Fruit fly (Drosophila melanogaster) whole organism, embryonic: ENCODE results near the gene Ran-like.

ENCODE experiments used
- CG10959 ChIP-seq: fragments of 200-800 bp; sonication (Bioruptor generic); IDR thresholded peaks from 2 replicates; pipeline ENCODE4 v1.3.6; 2022; ENCODE audit warnings: missing biosample characterization, missing genetic modification characterization
- CG11695 ChIP-seq: fragments of 200-800 bp; sonication (Bioruptor generic); IDR thresholded peaks from 3 replicates; pipeline ENCODE4 v1.3.6; 2022; ENCODE audit warnings: missing biosample characterization, missing genetic modification characterization
- CG11696 ChIP-seq: fragments of 200-800 bp; sonication (Bioruptor generic); IDR thresholded peaks from 2 replicates; pipeline ENCODE4 v1.3.6; 2022; ENCODE audit warnings: missing biosample characterization, missing genetic modification characterization
- CG11723 ChIP-seq: fragments of 200-800 bp; sonication (Bioruptor generic); optimal IDR thresholded peaks from 2 replicates; lab custom pipeline; 2017; ENCODE audit warnings: missing biosample characterization, mild to moderate bottlenecking, missing genetic modification characterization
- CG12155 ChIP-seq: fragments of 200-800 bp; sonication (Bioruptor generic); optimal IDR thresholded peaks from 3 replicates; lab custom pipeline; 2016; ENCODE audit warnings: missing biosample characterization, missing genetic modification characterization
- CG14050 ChIP-seq: fragments of 200-800 bp; sonication (Bioruptor generic); IDR thresholded peaks from 3 replicates; pipeline ENCODE4 v1.3.6; 2022; ENCODE audit warnings: missing biosample characterization, missing genetic modification characterization
- CG15269 ChIP-seq: fragments of 200-800 bp; sonication (Bioruptor generic); optimal IDR thresholded peaks from 2 replicates; lab custom pipeline; 2018; ENCODE audit warnings: missing biosample characterization, mild to moderate bottlenecking, missing genetic modification characterization, moderate library complexity
- CG1792 ChIP-seq: fragments of 200-800 bp; sonication (Bioruptor generic); optimal IDR thresholded peaks from 2 replicates; lab custom pipeline; 2016; ENCODE audit warnings: missing biosample characterization, missing genetic modification characterization
- CG18764 ChIP-seq: fragments of 200-800 bp; sonication (Bioruptor generic); optimal IDR thresholded peaks from 3 replicates; lab custom pipeline; 2016; ENCODE audit warnings: missing biosample characterization, missing genetic modification characterization
- CG2129 ChIP-seq: fragments of 200-800 bp; sonication (Bioruptor generic); IDR thresholded peaks from 2 replicates; pipeline ENCODE4 v1.3.6; 2022; ENCODE audit warnings: missing biosample characterization, missing genetic modification characterization; ENCODE audit not compliant: partially characterized antibody
- CG31388 ChIP-seq: fragments of 200-800 bp; sonication (Bioruptor generic); optimal IDR thresholded peaks from 2 replicates; lab custom pipeline; 2016; ENCODE audit warnings: missing biosample characterization, missing genetic modification characterization
- CG3847 ChIP-seq: fragments of 200-800 bp; sonication (Bioruptor generic); IDR thresholded peaks from 2 replicates; pipeline ENCODE4 v1.3.6; 2022; ENCODE audit warnings: missing biosample characterization, missing genetic modification characterization
- CG5180 ChIP-seq: fragments of 200-800 bp; sonication (Bioruptor generic); optimal IDR thresholded peaks from 3 replicates; lab custom pipeline; 2017; ENCODE audit warnings: missing biosample characterization, missing genetic modification characterization, mild to moderate bottlenecking, moderate library complexity, missing genetic modification reagents
- CG5245 ChIP-seq: fragments of 200-800 bp; sonication (Bioruptor generic); optimal IDR thresholded peaks from 3 replicates; lab custom pipeline; 2016; ENCODE audit warnings: missing biosample characterization, missing genetic modification characterization
- CG5953 ChIP-seq: fragments of 200-800 bp; sonication (Bioruptor generic); IDR thresholded peaks from 2 replicates; pipeline ENCODE4 v1.3.6; 2022; ENCODE audit warnings: missing biosample characterization, missing genetic modification characterization
- CG6683 ChIP-seq: fragments of 200-800 bp; sonication (Bioruptor generic); optimal IDR thresholded peaks from 2 replicates; lab custom pipeline; 2017; ENCODE audit warnings: missing biosample characterization, mild to moderate bottlenecking, missing genetic modification characterization, missing genetic modification reagents
- Camta ChIP-seq: fragments of 200-800 bp; sonication (Bioruptor generic); optimal IDR thresholded peaks from 2 replicates; lab custom pipeline; 2016; ENCODE audit warnings: missing biosample characterization, missing genetic modification characterization
- Dek ChIP-seq: fragments of 200-800 bp; sonication (Bioruptor generic); optimal IDR thresholded peaks from 3 replicates; lab custom pipeline; 2019; ENCODE audit warnings: missing biosample characterization, mild to moderate bottlenecking, missing genetic modification characterization, moderate library complexity
- Elba2 ChIP-seq: fragments of 200-800 bp; sonication (Bioruptor generic); optimal IDR thresholded peaks from 3 replicates; lab custom pipeline; 2016; ENCODE audit warnings: missing biosample characterization, missing genetic modification characterization
- Fer1 ChIP-seq: fragments of 200-800 bp; sonication (Bioruptor generic); optimal IDR thresholded peaks from 2 replicates; lab custom pipeline; 2017; ENCODE audit warnings: missing biosample characterization, mild to moderate bottlenecking, missing genetic modification characterization
- HLH3B ChIP-seq: fragments of 200-800 bp; sonication (Bioruptor generic); IDR thresholded peaks from 2 replicates; pipeline ENCODE4 v1.3.6; 2022; ENCODE audit warnings: missing biosample characterization, missing genetic modification characterization
- Hmx ChIP-seq: fragments of 200-800 bp; sonication (Bioruptor generic); optimal IDR thresholded peaks from 2 replicates; lab custom pipeline; 2016; ENCODE audit warnings: missing biosample characterization, missing genetic modification characterization
- Med ChIP-seq: fragments of 200-800 bp; sonication (Bioruptor generic); peaks from one replicate; lab custom pipeline; 2016; ENCODE audit warnings: missing biosample characterization, missing genetic modification characterization, mild to moderate bottlenecking, inconsistent platforms, moderate library complexity
- Mes4 ChIP-seq: fragments of 200-800 bp; sonication (Bioruptor generic); optimal IDR thresholded peaks from 2 replicates; lab custom pipeline; 2016; ENCODE audit warnings: missing biosample characterization, missing genetic modification characterization
- Myb ChIP-seq: fragments of 200-800 bp; sonication (Bioruptor generic); optimal IDR thresholded peaks from 2 replicates; lab custom pipeline; 2016; ENCODE audit warnings: missing biosample characterization, missing genetic modification characterization
- Neu2 ChIP-seq: fragments of 200-800 bp; sonication (Bioruptor generic); optimal IDR thresholded peaks from 3 replicates; lab custom pipeline; 2016; ENCODE audit warnings: missing biosample characterization, missing genetic modification characterization, borderline replicate concordance
- Oli ChIP-seq: fragments of 200-800 bp; sonication (Bioruptor generic); optimal IDR thresholded peaks from 2 replicates; lab custom pipeline; 2018; ENCODE audit warnings: missing biosample characterization, mild to moderate bottlenecking, missing genetic modification characterization, moderate library complexity
- Side ChIP-seq: fragments of 200-800 bp; sonication (Bioruptor generic); optimal IDR thresholded peaks from 2 replicates; lab custom pipeline; 2016; ENCODE audit warnings: missing biosample characterization, missing genetic modification characterization
- Usf ChIP-seq: fragments of 200-800 bp; sonication (Bioruptor generic); optimal IDR thresholded peaks from 2 replicates; lab custom pipeline; 2017; ENCODE audit warnings: missing genotype, missing biosample characterization, missing genetic modification characterization
- Xrp1 ChIP-seq: fragments of 200-800 bp; sonication (Bioruptor generic); IDR thresholded peaks from 2 replicates; pipeline ENCODE4 v1.3.6; 2022; ENCODE audit warnings: missing biosample characterization, missing genetic modification characterization
- ato ChIP-seq: fragments of 200-800 bp; sonication (Bioruptor generic); IDR thresholded peaks from 2 replicates; pipeline ENCODE4 v1.3.6; 2022; ENCODE audit warnings: missing biosample characterization, missing genetic modification characterization; ENCODE audit not compliant: partially characterized antibody
- bbx ChIP-seq: fragments of 200-800 bp; sonication (Bioruptor generic); IDR thresholded peaks from 2 replicates; pipeline ENCODE4 v1.3.6; 2022; ENCODE audit warnings: missing biosample characterization, missing genetic modification characterization; ENCODE audit not compliant: partially characterized antibody
- bsh ChIP-seq, 2 experiments: fragments of 200-800 bp; sonication (Bioruptor generic); optimal IDR thresholded peaks; 2 replicates each; lab custom pipeline; 2017 to 2018; ENCODE audit warnings: mild to moderate bottlenecking in 2 of 2, missing biosample characterization in 2 of 2, missing genetic modification characterization in 2 of 2, moderate library complexity in 1 of 2
- btn ChIP-seq: fragments of 200-800 bp; sonication (Bioruptor generic); optimal IDR thresholded peaks from 2 replicates; lab custom pipeline; 2016; ENCODE audit warnings: missing biosample characterization, missing genetic modification characterization
- chm ChIP-seq: fragments of 200-800 bp; sonication (Bioruptor generic); IDR thresholded peaks from 2 replicates; pipeline ENCODE4 v1.3.6; 2022; ENCODE audit warnings: missing biosample characterization, missing genetic modification characterization
- ci ChIP-seq: fragments of 200-800 bp; sonication (Bioruptor generic); IDR thresholded peaks from 3 replicates; pipeline ENCODE4 v1.3.6; 2022; ENCODE audit warnings: missing biosample characterization, missing genetic modification characterization
- esg ChIP-seq: fragments of 200-800 bp; sonication (Bioruptor generic); conservative IDR thresholded peaks from 2 replicates; pipeline ENCODE4 v1.3.6; 2022; ENCODE audit warnings: missing biosample characterization, missing genetic modification characterization
- fd3F ChIP-seq: fragments of 200-800 bp; sonication (Bioruptor generic); optimal IDR thresholded peaks from 2 replicates; lab custom pipeline; 2018; ENCODE audit warnings: missing biosample characterization, mild to moderate bottlenecking, missing genetic modification characterization, moderate library complexity
- gce ChIP-seq: fragments of 200-800 bp; sonication (Bioruptor generic); IDR thresholded peaks from 3 replicates; pipeline ENCODE4 v1.3.6; 2022; ENCODE audit warnings: missing biosample characterization, missing genetic modification characterization
- grau ChIP-seq: fragments of 200-800 bp; optimal IDR thresholded peaks from 3 replicates; lab custom pipeline; 2019; ENCODE audit warnings: missing biosample characterization, mild to moderate bottlenecking, missing genetic modification characterization, moderate library complexity
- insv ChIP-seq, 2 experiments: fragments of 200-800 bp; sonication (Bioruptor generic); optimal IDR thresholded peaks; 3 replicates each; lab custom pipeline; 2016 to 2018; ENCODE audit warnings: missing biosample characterization in 2 of 2, missing genetic modification characterization in 2 of 2
- jumu ChIP-seq: fragments of 200-800 bp; sonication (Bioruptor generic); optimal IDR thresholded peaks from 3 replicates; lab custom pipeline; 2016; ENCODE audit warnings: missing biosample characterization, missing genetic modification characterization
- kah ChIP-seq: fragments of 200-800 bp; sonication (Bioruptor generic); optimal IDR thresholded peaks from 2 replicates; lab custom pipeline; 2018; ENCODE audit warnings: missing biosample characterization, mild to moderate bottlenecking, missing genetic modification characterization
- lab ChIP-seq: fragments of 200-800 bp; sonication (Bioruptor generic); optimal IDR thresholded peaks from 3 replicates; lab custom pipeline; 2017; ENCODE audit warnings: missing biosample characterization, missing genetic modification characterization, mild to moderate bottlenecking, moderate library complexity, missing genetic modification reagents
- lmd ChIP-seq: fragments of 200-800 bp; sonication (Bioruptor generic); IDR thresholded peaks from 2 replicates; pipeline ENCODE4 v1.3.6; 2022; ENCODE audit warnings: missing biosample characterization, missing genetic modification characterization
- pb ChIP-seq: fragments of 200-800 bp; sonication (Bioruptor generic); optimal IDR thresholded peaks from 3 replicates; lab custom pipeline; 2016; ENCODE audit warnings: missing biosample characterization, missing genetic modification characterization
- phol ChIP-seq: fragments of 200-800 bp; sonication (Bioruptor generic); optimal IDR thresholded peaks from 3 replicates; lab custom pipeline; 2018; ENCODE audit warnings: missing biosample characterization, mild to moderate bottlenecking, missing genetic modification characterization, moderate library complexity
- salm ChIP-seq: fragments of 200-800 bp; sonication (Bioruptor generic); optimal IDR thresholded peaks from 2 replicates; lab custom pipeline; 2018; ENCODE audit warnings: missing biosample characterization, mild to moderate bottlenecking, missing genetic modification characterization
- ttk ChIP-seq: fragments of 200-800 bp; sonication (Bioruptor generic); IDR thresholded peaks from 2 replicates; pipeline ENCODE4 v2.1.2; 2022; ENCODE audit warnings: missing biosample characterization, missing genetic modification characterization
- yki ChIP-seq: fragments of >200 bp; optimal IDR thresholded peaks from 3 replicates; lab custom pipeline; 2018

Ran-like gene

DNA sequence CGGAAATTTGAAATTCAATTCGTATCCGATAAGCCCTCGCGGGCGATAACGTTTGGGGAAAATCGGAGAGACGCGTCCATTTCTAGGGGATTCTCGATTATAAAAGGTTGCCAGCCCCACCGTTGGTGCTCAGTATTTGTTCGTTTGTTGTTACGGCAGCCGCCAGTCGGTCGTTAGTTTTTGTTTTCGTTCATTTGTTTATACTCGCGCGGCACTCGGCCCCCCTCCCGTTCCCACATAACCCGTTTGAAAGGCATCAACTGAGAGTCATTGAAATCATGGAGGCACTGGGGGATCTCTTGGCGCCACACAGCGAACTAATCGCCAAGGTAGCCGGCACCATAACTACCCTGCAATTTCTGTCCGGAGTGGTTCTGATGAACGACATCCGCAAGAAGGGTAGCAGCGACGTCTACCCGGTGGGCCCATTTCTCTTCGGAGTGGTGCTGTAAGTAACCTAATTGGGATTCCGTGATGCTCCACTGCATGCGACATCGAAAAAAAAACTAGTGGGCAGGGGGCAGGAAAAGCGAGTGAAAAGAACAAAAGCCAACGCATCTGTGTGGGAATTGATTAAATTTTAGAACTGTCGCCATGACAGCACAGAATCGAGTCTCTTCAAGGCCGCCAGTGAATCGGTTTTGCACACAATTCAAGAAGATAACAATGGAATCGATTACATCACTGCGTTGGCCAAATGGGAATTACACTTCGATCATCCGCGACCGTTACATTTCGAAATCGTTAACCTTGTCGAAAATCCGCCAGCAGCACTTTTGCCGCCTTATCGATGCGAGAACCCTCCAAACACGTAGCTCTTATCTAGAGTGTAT, 15.8 kb upstream of the Ran-like start, which contains the start of gene CG7272 (continued):
- TF ChIP-seq Oli (tag; lab: Kevin White, UChicago) (no peak), CG11696 (GFP tag; lab: Robert Waterston, UW) (no peak), CG2129 (GFP tag; lab: Robert Waterston, UW) (no peak), Mes4 (GFP tag; lab: Kevin White, UChicago) (no peak), Hmx (no peak), CG6683 (no peak), Neu2 (GFP tag; lab: Kevin White, UChicago) (no peak), salm (no peak), CG5245 (GFP tag; lab: Kevin White, UChicago) (no peak), grau (tag; lab: Kevin White, UChicago) (no peak), lab (peak; percentile 44), Fer1 (no peak), Dek (tag; lab: Kevin White, UChicago) (peak; percentile 17), Camta (GFP tag; lab: Kevin White, UChicago) (no peak), Xrp1 (peak; percentile 32; the same call in 1 of the 2 replicates), CG3847 (GFP tag; lab: Robert Waterston, UW) (peak; percentile 40; the same call in 1 of the 2 replicates), yki (lab: Kevin White, UChicago) (no peak), CG18764 (GFP tag; lab: Kevin White, UChicago) (no peak), kah (GFP tag; lab: Kevin White, UChicago) (no peak), gce (GFP tag; lab: Robert Waterston, UW) (0 out of 3 replicates have a peak, but pooled peaks have one; percentile 41), CG5953 (no peak), fd3F (GFP tag; lab: Kevin White, UChicago) (no peak), Side (GFP tag; lab: Kevin White, UChicago) (no peak), ato (peak; percentile 51; the same call in 1 of the 2 replicates), CG31388 (GFP tag; lab: Kevin White, UChicago) (no peak), bsh (GFP tag; optimal IDR thresholded peaks at IDR 0.05; lab: Kevin White, UChicago) (no peak), CG10959 (GFP tag; lab: Robert Waterston, UW) (no peak), CG15269 (tag; lab: Kevin White, UChicago) (peak; percentile 27), CG11723 (GFP tag; lab: Kevin White, UChicago) (no peak), ttk (GFP tag; lab: Robert Waterston, UW) (no peak), Myb (GFP tag; lab: Kevin White, UChicago) (peak; percentile 90), jumu (GFP tag; lab: Kevin White, UChicago) (no peak), lmd (GFP tag; lab: Robert Waterston, UW) (peak; percentile 28; the same call in 1 of the 2 replicates), insv (GFP tag; optimal IDR thresholded peaks at IDR 0.05; lab: Kevin White, UChicago) (no peak), esg (GFP tag; lab: Robert Waterston, UW) (no peak), CG5180 (GFP tag; lab: Kevin White, UChicago) (no peak), btn (GFP tag; lab: Kevin White, UChicago) (no peak), ci (GFP tag; lab: Robert Waterston, UW) (peak; percentile 30; the same call in 1 of the 3 replicates), CG11695 (GFP tag; lab: Robert Waterston, UW) (no peak), CG12155 (GFP tag; lab: Kevin White, UChicago) (no peak), chm (GFP tag; lab: Robert Waterston, UW) (no peak), pb (no peak), Usf (GFP tag; lab: Kevin White, UChicago) (no peak), Elba2 (GFP tag; lab: Kevin White, UChicago) (no peak), CG14050 (no peak), phol (tag; lab: Kevin White, UChicago) (no peak), HLH3B (GFP tag; lab: Robert Waterston, UW) (no peak), Med (peak; percentile 88), bbx (GFP tag; lab: Robert Waterston, UW) (peak; percentile 43; the same call in 1 of the 2 replicates), CG1792 (no peak)
